Worm (Caenorhabditis elegans) whole organism, L4 larva: Measurements from ENCODE around the gene F59B2.15.

ENCODE experiments used
- D1046.2 ChIP-seq: fragments of 200-800 bp; sonication (Bioruptor generic); IDR thresholded peaks from 2 replicates; pipeline ENCODE4 v1.3.6; 2022; ENCODE audit warnings: missing genetic modification characterization, missing compliant biosample characterization
- R02D3.7 ChIP-seq: fragments of 150-350 bp; sonication (generic microtip); optimal IDR thresholded peaks from 3 replicates; lab custom pipeline; 2014; ENCODE audit warnings: missing biosample characterization, missing genetic modification characterization
- Y105C5A.15 ChIP-seq: fragments of 200-800 bp; sonication (Bioruptor generic); IDR thresholded peaks from 2 replicates; pipeline ENCODE4 v1.3.6; 2022; ENCODE audit warnings: missing genetic modification characterization, missing compliant biosample characterization
- ZK546.5 ChIP-seq, 2 experiments: sonication (generic microtip); optimal IDR thresholded peaks; 2 replicates each; lab custom pipeline; 2017; ENCODE audit warnings: missing biosample characterization in 2 of 2, missing genetic modification characterization in 2 of 2
- aha-1 ChIP-seq: fragments of 150-350 bp; peaks from one replicate; lab custom pipeline; 2014; ENCODE audit warnings: missing biosample characterization, missing genetic modification characterization
- aly-2 ChIP-seq: sonication (generic microtip); optimal IDR thresholded peaks from 2 replicates; lab custom pipeline; 2018; ENCODE audit warnings: missing biosample characterization, missing genetic modification characterization
- arid-1 ChIP-seq: fragments of 200-800 bp; sonication (Bioruptor generic); conservative IDR thresholded peaks from 2 replicates; pipeline ENCODE4 v1.3.6; 2022; ENCODE audit warnings: missing genetic modification reagents, missing genetic modification characterization, missing compliant biosample characterization
- ceh-32 ChIP-seq: sonication (generic microtip); optimal IDR thresholded peaks from 2 replicates; lab custom pipeline; 2016; ENCODE audit warnings: mild to moderate bottlenecking, missing genetic modification characterization, missing compliant biosample characterization; ENCODE audit not compliant: poor library complexity
- ceh-44 ChIP-seq: fragments of 200-800 bp; sonication (Bioruptor generic); IDR thresholded peaks from 2 replicates; pipeline ENCODE4 v1.3.6; 2022; ENCODE audit warnings: missing genetic modification reagents, missing genetic modification characterization, missing compliant biosample characterization
- ceh-62 ChIP-seq: sonication (generic microtip); optimal IDR thresholded peaks from 2 replicates; lab custom pipeline; 2017; ENCODE audit warnings: missing biosample characterization, missing genetic modification characterization
- cey-2 ChIP-seq: sonication (generic microtip); optimal IDR thresholded peaks from 3 replicates; lab custom pipeline; 2017; ENCODE audit warnings: missing genetic modification characterization, mild to moderate bottlenecking, missing compliant biosample characterization, antibody characterized with exemption, borderline replicate concordance; ENCODE audit not compliant: insufficient read depth
- ctbp-1 ChIP-seq: fragments of 200-800 bp; sonication (Bioruptor generic); IDR thresholded peaks from 2 replicates; pipeline ENCODE4 v1.3.6; 2022; ENCODE audit warnings: missing genetic modification reagents, missing genetic modification characterization, missing compliant biosample characterization
- daf-16 ChIP-seq, 3 experiments: sonication (generic microtip); optimal IDR thresholded peaks; 2 replicates each; lab custom pipeline; 2016 to 2017; ENCODE audit warnings: missing genetic modification characterization in 3 of 3, missing genetic modification reagents in 3 of 3, mild to moderate bottlenecking in 2 of 3, missing compliant biosample characterization in 2 of 3, missing biosample characterization in 1 of 3, moderate library complexity in 1 of 3
- daf-19 ChIP-seq: fragments of 200-800 bp; sonication (Bioruptor generic); conservative IDR thresholded peaks from 2 replicates; pipeline ENCODE4 v1.3.6; 2022; ENCODE audit warnings: missing genetic modification characterization, missing compliant biosample characterization
- dmd-9 ChIP-seq: fragments of 200-800 bp; sonication (Bioruptor generic); IDR thresholded peaks from 2 replicates; pipeline ENCODE4 v1.3.6; 2022; ENCODE audit warnings: missing genetic modification reagents, missing genetic modification characterization, missing compliant biosample characterization
- duxl-1 ChIP-seq: sonication (generic microtip); optimal IDR thresholded peaks from 2 replicates; lab custom pipeline; 2016; ENCODE audit warnings: mild to moderate bottlenecking, missing genetic modification characterization, moderate library complexity, missing compliant biosample characterization; ENCODE audit not compliant: poor library complexity
- hlh-30 ChIP-seq: sonication (generic microtip); optimal IDR thresholded peaks from 2 replicates; lab custom pipeline; 2017; ENCODE audit warnings: antibody characterized with exemption, mild to moderate bottlenecking, missing genetic modification characterization, missing compliant biosample characterization; ENCODE audit not compliant: insufficient read depth
- lim-7 ChIP-seq: fragments of 200-800 bp; sonication (Bioruptor generic); IDR thresholded peaks from 2 replicates; pipeline ENCODE4 v1.3.6; 2022; ENCODE audit warnings: missing genetic modification characterization, missing compliant biosample characterization
- lin-1 ChIP-seq: fragments of 200-800 bp; sonication (Bioruptor generic); IDR thresholded peaks from 2 replicates; pipeline ENCODE4 v1.3.6; 2022; ENCODE audit warnings: missing genetic modification reagents, missing genetic modification characterization, missing compliant biosample characterization
- lin-38 ChIP-seq: fragments of 200-800 bp; sonication (Bioruptor generic); IDR thresholded peaks from 2 replicates; pipeline ENCODE4 v1.3.6; 2022; ENCODE audit warnings: missing genetic modification reagents, missing genetic modification characterization, missing compliant biosample characterization
- lsy-2 ChIP-seq, 2 experiments: fragments of 150-350 bp in 1 of 2; sonication (generic microtip) in 1 of 2; optimal IDR thresholded peaks; 2 replicates each; lab custom pipeline; 2014 to 2017; ENCODE audit warnings: missing biosample characterization in 2 of 2, missing genetic modification characterization in 2 of 2
- madf-9 ChIP-seq: fragments of 200-800 bp; sonication (Bioruptor generic); conservative IDR thresholded peaks from 2 replicates; pipeline ENCODE4 v1.3.6; 2022; ENCODE audit warnings: missing genetic modification reagents, missing genetic modification characterization, missing compliant biosample characterization
- mes-2 ChIP-seq: sonication (generic microtip); optimal IDR thresholded peaks from 2 replicates; lab custom pipeline; 2016; ENCODE audit warnings: missing genotype, mild to moderate bottlenecking, missing genetic modification characterization, missing compliant biosample characterization; ENCODE audit not compliant: poor library complexity, severe bottlenecking
- mxl-2 ChIP-seq: fragments of 200-800 bp; sonication (Bioruptor generic); conservative IDR thresholded peaks from 2 replicates; pipeline ENCODE4 v1.3.6; 2022; ENCODE audit warnings: missing genetic modification reagents, missing genetic modification characterization, missing compliant biosample characterization
- nhr-10 ChIP-seq: fragments of 150-350 bp; optimal IDR thresholded peaks from 2 replicates; lab custom pipeline; 2014; ENCODE audit warnings: missing biosample characterization, missing genetic modification characterization
- nhr-102 ChIP-seq: sonication (generic microtip); optimal IDR thresholded peaks from 2 replicates; lab custom pipeline; 2016; ENCODE audit warnings: mild to moderate bottlenecking, missing genetic modification characterization, moderate library complexity, missing compliant biosample characterization
- nhr-11 ChIP-seq: fragments of 150-350 bp; optimal IDR thresholded peaks from 2 replicates; lab custom pipeline; 2014; ENCODE audit warnings: missing biosample characterization, missing genetic modification characterization
- nhr-237 ChIP-seq: sonication (generic microtip); optimal IDR thresholded peaks from 2 replicates; lab custom pipeline; 2017; ENCODE audit warnings: missing biosample characterization, missing genetic modification characterization
- nhr-6 ChIP-seq: fragments of 150-350 bp; optimal IDR thresholded peaks from 2 replicates; lab custom pipeline; 2014; ENCODE audit warnings: missing biosample characterization, missing genetic modification characterization
- nhr-76 ChIP-seq: fragments of 150-350 bp; optimal IDR thresholded peaks from 2 replicates; lab custom pipeline; 2014; ENCODE audit warnings: missing biosample characterization, missing genetic modification characterization
- snpc-1.2 ChIP-seq: fragments of 200-800 bp; sonication (Bioruptor generic); IDR thresholded peaks from 2 replicates; pipeline ENCODE4 v1.3.6; 2022; ENCODE audit warnings: missing genetic modification reagents, missing genetic modification characterization, missing compliant biosample characterization
- snpc-4 ChIP-seq: fragments of 150-350 bp; optimal IDR thresholded peaks from 2 replicates; lab custom pipeline; 2014; ENCODE audit warnings: missing biosample characterization, missing genetic modification characterization
- spr-3 ChIP-seq: fragments of 200-800 bp; sonication (Bioruptor generic); optimal IDR thresholded peaks from 2 replicates; lab custom pipeline; 2018; ENCODE audit warnings: mild to moderate bottlenecking, missing genetic modification characterization, missing compliant biosample characterization
- tag-97 ChIP-seq: fragments of 200-800 bp; sonication (Bioruptor generic); IDR thresholded peaks from 2 replicates; pipeline ENCODE4 v1.3.6; 2022; ENCODE audit warnings: missing genetic modification characterization, missing compliant biosample characterization
- unc-62 ChIP-seq, 3 experiments: fragments of 150-350 bp in 1 of 3; sonication (generic microtip); optimal IDR thresholded peaks in 2 of 3; peaks in 1 of 3; 1 replicate in 1 of 3; 2 replicates in 2 of 3; lab custom pipeline; 2014 to 2017; ENCODE audit warnings: missing biosample characterization in 3 of 3, missing genetic modification characterization in 3 of 3, missing genetic modification reagents in 3 of 3, missing genotype in 1 of 3
- vab-7 ChIP-seq: fragments of 200-800 bp; sonication (Bioruptor generic); IDR thresholded peaks from 2 replicates; pipeline ENCODE4 v1.3.6; 2022; ENCODE audit warnings: missing genetic modification reagents, missing genetic modification characterization, missing compliant biosample characterization

F59B2.15 gene

DNA sequence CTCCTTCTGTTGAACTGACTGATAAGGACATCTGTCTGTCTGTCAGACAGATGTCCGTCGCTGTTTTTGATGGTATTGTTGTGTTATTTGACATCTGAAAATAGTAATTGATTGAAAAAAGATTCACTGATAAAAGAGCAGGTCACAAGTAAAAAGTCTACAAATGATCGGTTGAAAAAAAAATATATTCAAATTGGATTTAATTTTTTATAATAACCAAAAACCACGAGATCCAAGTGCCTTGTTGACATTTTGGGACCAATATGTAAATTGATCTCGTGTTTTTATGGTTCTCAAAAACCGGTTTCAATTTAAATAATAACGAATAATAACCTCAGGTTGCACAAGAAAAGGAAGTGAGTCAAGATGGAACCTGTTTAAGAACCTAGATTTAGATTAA is 24.5 kb upstream of the F59B2.15 start, which contains the start of gene F59B2.13:
Gene F59B2.13, minus strand, starts transcription at position 101 of the 400 bp plus-strand sequence.
- TF ChIP-seq duxl-1 (tag; lab: Kevin White, UChicago) = no peak
- TF ChIP-seq ceh-32 (tag; lab: Kevin White, UChicago) = no peak
- no peak for TF ChIP-seq nhr-76 (tag; lab: Kevin White, UChicago)
- TF ChIP-seq spr-3 (GFP tag; lab: Kevin White, UChicago) = no peak
- TF ChIP-seq nhr-11 (tag; lab: Kevin White, UChicago) = no peak
- no peak for TF ChIP-seq ceh-62 (tag; lab: Kevin White, UChicago)
- TF ChIP-seq mxl-2 = no peak
- no peak for TF ChIP-seq D1046.2
- TF ChIP-seq aly-2 (tag; lab: Kevin White, UChicago) = no peak
- TF ChIP-seq ctbp-1 (GFP tag; lab: Robert Waterston, UW) = no peak
- TF ChIP-seq mes-2 (tag; lab: Kevin White, UChicago) = no peak
- TF ChIP-seq nhr-6 (tag; lab: Kevin White, UChicago) = no peak
- TF ChIP-seq hlh-30 (tag; lab: Kevin White, UChicago) = no peak
- TF ChIP-seq R02D3.7 (tag; lab: Kevin White, UChicago) = no peak
- no peak for TF ChIP-seq nhr-102 (tag; lab: Kevin White, UChicago)
- TF ChIP-seq dmd-9 (GFP tag; lab: Robert Waterston, UW) = no peak
- TF ChIP-seq snpc-1.2 (GFP tag; lab: Robert Waterston, UW) = no peak

DNA sequence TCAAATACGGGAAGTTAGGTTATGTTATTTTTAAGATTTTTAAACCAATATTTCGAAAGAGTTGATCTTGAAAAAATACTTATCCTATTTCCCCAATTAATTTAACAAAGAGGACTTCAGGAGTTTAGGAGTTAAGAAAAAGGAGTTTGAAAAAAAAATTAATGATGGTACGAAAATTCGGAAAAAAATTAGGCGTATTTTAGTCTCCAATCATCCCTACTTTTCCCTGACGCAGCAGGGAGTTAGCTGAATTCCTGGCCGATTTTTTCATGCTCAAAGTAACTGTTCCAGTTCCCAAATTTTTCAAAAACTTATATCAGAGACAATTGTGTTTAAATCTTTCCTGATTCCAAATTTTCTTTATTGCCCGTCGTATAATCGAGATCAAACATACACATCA is 21.2 kb upstream of the F59B2.15 start:
- no peak for TF ChIP-seq lin-1 (GFP tag; lab: Robert Waterston, UW)
- TF ChIP-seq unc-62 (GFP tag; optimal IDR thresholded peaks at IDR 0.05 in 1 of 2; lab: Kevin White, UChicago) = peak in 1 of 2 experiments; percentile 92
- TF ChIP-seq unc-62 (tag; optimal IDR thresholded peaks at IDR 0.05; lab: Kevin White, UChicago) = no peak

DNA sequence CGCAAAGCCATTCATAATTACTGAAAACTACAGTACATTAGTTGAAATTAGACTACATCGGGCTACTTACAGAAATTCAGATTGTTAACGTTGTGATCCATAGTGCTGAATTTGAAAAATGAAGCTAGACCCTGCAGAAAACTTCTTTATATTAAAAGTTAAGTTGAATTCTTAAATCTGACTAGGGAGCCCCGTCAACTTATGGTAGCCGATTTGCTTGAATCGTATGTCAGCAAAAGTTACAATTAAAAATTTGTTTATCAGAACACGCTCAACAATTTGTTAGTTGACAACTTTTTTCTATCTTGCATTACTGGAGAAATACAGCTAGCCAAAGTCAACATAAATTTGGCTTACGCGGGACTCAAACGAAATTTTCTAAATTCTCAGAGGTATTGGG is 20.1 kb upstream of the F59B2.15 start, which contains the start of gene F59B2.14:
Gene F59B2.14, minus strand, starts transcription at position 101 of the 400 bp plus-strand sequence.
- TF ChIP-seq cey-2 (tag; lab: Kevin White, UChicago) (no peak), arid-1 (no peak)

DNA sequence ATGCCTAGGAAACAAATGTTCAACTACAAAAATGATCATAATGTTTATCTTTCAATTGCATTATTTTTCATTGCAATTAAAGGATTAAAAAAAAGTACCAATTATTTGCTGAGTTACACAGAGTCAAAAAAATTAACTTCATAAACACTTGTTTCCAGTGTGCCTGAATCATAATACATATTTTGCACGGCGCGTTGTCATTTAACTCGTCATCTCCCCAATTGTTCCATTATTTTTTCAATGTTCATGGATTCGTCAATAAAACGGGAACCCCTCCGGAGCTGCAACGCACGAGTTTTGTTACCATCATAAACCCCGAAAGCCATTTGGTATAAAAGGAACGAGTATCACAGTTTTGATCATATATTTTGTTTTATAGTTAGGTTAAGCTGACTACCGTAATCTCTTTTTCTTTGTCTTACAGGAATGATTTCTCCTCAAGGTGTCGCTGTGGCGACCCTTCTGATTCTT is 14.8 kb upstream of the F59B2.15 start, which contains the start of gene F59B2.12:
Gene F59B2.12, plus strand, starts transcription at position 421 of the 471 bp plus-strand sequence.
- TF ChIP-seq cey-2 (tag; lab: Kevin White, UChicago) (no peak), unc-62 (GFP tag; optimal IDR thresholded peaks at IDR 0.05 in 1 of 2; lab: Kevin White, UChicago) (peak in 1 of 2 experiments; percentile 90), unc-62 (tag; optimal IDR thresholded peaks at IDR 0.05; lab: Kevin White, UChicago) (no peak)
- TF ChIP-seq, all 104 proteins: peak for 1

DNA sequence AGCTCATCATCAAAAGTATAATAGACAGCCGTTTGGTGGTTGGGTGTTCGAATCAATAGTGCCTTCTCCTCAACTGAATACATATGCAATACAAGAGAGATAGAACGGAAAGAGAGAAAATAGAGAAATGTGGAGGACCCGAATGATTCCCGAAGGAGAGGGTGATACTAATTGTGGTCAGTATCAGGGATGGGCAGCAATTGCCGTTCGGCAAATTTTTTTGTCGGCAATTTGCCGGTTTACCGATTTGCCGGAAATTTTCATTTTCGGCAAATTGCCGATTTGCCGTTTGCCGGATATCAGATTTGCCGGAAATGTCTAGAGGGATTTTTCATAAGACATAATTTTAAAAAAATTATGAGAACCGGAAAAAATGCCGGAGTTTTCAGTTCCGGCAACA is 9.9 kb upstream of the F59B2.15 start, which contains the start of gene F59B2.9:
Gene F59B2.9, minus strand, starts transcription at position 101 of the 400 bp plus-strand sequence.
- TF ChIP-seq nhr-76 (tag; lab: Kevin White, UChicago) (no peak), snpc-4 (tag; lab: Kevin White, UChicago) (no peak), ceh-32 (tag; lab: Kevin White, UChicago) (no peak), vab-7 (GFP tag; lab: Robert Waterston, UW) (no peak), lin-38 (no peak), madf-9 (GFP tag; lab: Robert Waterston, UW) (no peak), nhr-10 (tag; lab: Kevin White, UChicago) (no peak), mes-2 (tag; lab: Kevin White, UChicago) (no peak), nhr-237 (tag; lab: Kevin White, UChicago) (no peak), nhr-11 (tag; lab: Kevin White, UChicago) (no peak), Y105C5A.15 (GFP tag; lab: Robert Waterston, UW) (no peak), daf-16 (GFP tag; optimal IDR thresholded peaks at IDR 0.05; lab: Kevin White, UChicago) (no peak), daf-16 (tag; optimal IDR thresholded peaks at IDR 0.05; lab: Kevin White, UChicago) (no peak), ZK546.5 (tag; optimal IDR thresholded peaks at IDR 0.05; lab: Kevin White, UChicago) (no peak), lim-7 (GFP tag; lab: Robert Waterston, UW) (no peak), lsy-2 (tag; optimal IDR thresholded peaks at IDR 0.05; lab: Kevin White, UChicago) (no peak), aha-1 (tag; lab: Kevin White, UChicago) (no peak), ceh-44 (no peak), tag-97 (no peak), daf-19 (no peak)
- TF ChIP-seq, all 104 proteins: peak for 0
